Fruit fly (Drosophila melanogaster): ENCODE results near the gene RunxA.

DNA sequence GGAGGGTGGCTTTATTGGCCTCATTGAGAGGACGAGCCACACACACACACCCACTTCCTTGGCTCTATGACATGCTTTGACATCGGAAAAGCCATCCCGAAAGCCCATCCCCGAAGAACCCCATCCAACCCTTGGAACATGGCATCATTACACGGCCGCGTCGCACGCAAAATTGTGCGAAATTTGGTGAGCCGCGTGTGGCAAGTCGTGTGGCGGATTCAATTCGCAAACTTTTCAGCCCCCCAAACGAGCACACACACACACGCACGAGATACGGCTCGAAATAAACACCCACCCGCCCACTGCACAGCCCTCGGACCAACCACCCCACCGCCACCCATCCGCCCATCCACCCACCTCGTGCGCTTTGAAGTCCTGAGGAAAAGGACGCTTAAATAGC, 22.6 kb upstream of the RunxA start:
- no peak for TF ChIP-seq exex (tag; optimal IDR thresholded peaks at IDR 0.05)
- no peak for TF ChIP-seq Dip3 (GFP tag; optimal IDR thresholded peaks at IDR 0.05)
- no peak for TF ChIP-seq CG6175 (GFP tag; IDR thresholded peaks at IDR 0.05)
- no peak for TF ChIP-seq sisA (GFP tag; IDR thresholded peaks at IDR 0.05)
- no peak for TF ChIP-seq Tbp (GFP tag; optimal IDR thresholded peaks at IDR 0.05)
- no peak for TF ChIP-seq Drgx (GFP tag; IDR thresholded peaks at IDR 0.05)
- TF ChIP-seq z (GFP tag; IDR thresholded peaks at IDR 0.05), result no peak
- no peak for TF ChIP-seq fd96Cb (tag; optimal IDR thresholded peaks at IDR 0.05)
- TF ChIP-seq Sry-δ (GFP tag; optimal IDR thresholded peaks at IDR 0.05), result no peak
- TF ChIP-seq CG3838 (GFP tag; optimal IDR thresholded peaks at IDR 0.05), result no peak
- no peak for TF ChIP-seq amos (GFP tag; IDR thresholded peaks at IDR 0.05; ENCODE audit: partially characterized antibody)

Data from whole organism, embryonic.